Fruit fly (Drosophila melanogaster) whole organism, adult: ENCODE data around the gene CG15356.

Source experiments
- CG11617 ChIP-seq: fragments of 200-800 bp; sonication (Bioruptor generic); optimal IDR thresholded peaks from 2 replicates; lab custom pipeline; 2017; ENCODE audit warnings: mild to moderate bottlenecking, missing biosample characterization, missing genetic modification reagents, missing genetic modification characterization
- CG12768 ChIP-seq: fragments of 200-800 bp; sonication (Bioruptor generic); optimal IDR thresholded peaks from 2 replicates; lab custom pipeline; 2017; ENCODE audit warnings: missing biosample characterization, missing genetic modification characterization, mild to moderate bottlenecking, moderate library complexity, missing genetic modification reagents
- CG14711 ChIP-seq: fragments of 200-800 bp; sonication (Bioruptor generic); optimal IDR thresholded peaks from 2 replicates; lab custom pipeline; 2018; ENCODE audit warnings: missing biosample characterization, mild to moderate bottlenecking, missing genetic modification characterization, moderate library complexity
- CG1620 ChIP-seq: fragments of 200-800 bp; sonication (Bioruptor generic); optimal IDR thresholded peaks from 2 replicates; lab custom pipeline; 2016; ENCODE audit warnings: missing biosample characterization, missing genetic modification characterization
- CG33017 ChIP-seq: fragments of 200-800 bp; sonication (Bioruptor generic); optimal IDR thresholded peaks from 2 replicates; lab custom pipeline; 2018; ENCODE audit warnings: missing biosample characterization, mild to moderate bottlenecking, missing genetic modification characterization, moderate library complexity
- CG5204 ChIP-seq: fragments of 200-800 bp; sonication (Bioruptor generic); optimal IDR thresholded peaks from 2 replicates; lab custom pipeline; 2016; ENCODE audit warnings: missing biosample characterization, missing genetic modification characterization
- CG7045 ChIP-seq: fragments of 200-800 bp; sonication (Bioruptor generic); optimal IDR thresholded peaks from 2 replicates; lab custom pipeline; 2017; ENCODE audit warnings: missing biosample characterization, mild to moderate bottlenecking, missing genetic modification characterization
- CG7101 ChIP-seq: fragments of 200-800 bp; sonication (Bioruptor generic); optimal IDR thresholded peaks from 2 replicates; lab custom pipeline; 2018; ENCODE audit warnings: missing biosample characterization, mild to moderate bottlenecking, missing genetic modification characterization, moderate library complexity
- Clk ChIP-seq: fragments of 200-800 bp; sonication (Bioruptor generic); optimal IDR thresholded peaks from 2 replicates; lab custom pipeline; 2017; ENCODE audit warnings: missing biosample characterization, missing genetic modification characterization
- Crg-1 ChIP-seq: fragments of 200-800 bp; sonication (Bioruptor generic); optimal IDR thresholded peaks from 2 replicates; lab custom pipeline; 2016; ENCODE audit warnings: missing biosample characterization, missing genetic modification characterization
- Hr96 ChIP-seq: fragments of 200-800 bp; sonication (Bioruptor generic); optimal IDR thresholded peaks from 2 replicates; lab custom pipeline; 2016; ENCODE audit warnings: missing biosample characterization, missing genetic modification characterization
- Mnt ChIP-seq: fragments of 200-800 bp; sonication (Bioruptor generic); optimal IDR thresholded peaks from 2 replicates; lab custom pipeline; 2016; ENCODE audit warnings: missing biosample characterization, mild to moderate bottlenecking, missing genetic modification characterization
- bab1 ChIP-seq: fragments of 200-800 bp; sonication (Bioruptor generic); optimal IDR thresholded peaks from 3 replicates; lab custom pipeline; 2019; ENCODE audit warnings: missing biosample characterization, mild to moderate bottlenecking, missing genetic modification characterization, moderate library complexity
- cic ChIP-seq: fragments of 200-800 bp; sonication (Bioruptor generic); optimal IDR thresholded peaks from 2 replicates; lab custom pipeline; 2017; ENCODE audit warnings: missing biosample characterization, mild to moderate bottlenecking, missing genetic modification characterization, moderate library complexity
- cnc ChIP-seq, 2 experiments: fragments of >200 bp; optimal IDR thresholded peaks; 2 replicates each; lab custom pipeline; 2017
- kay ChIP-seq: fragments of 200-800 bp; sonication (Bioruptor generic); peaks from one replicate; lab custom pipeline; 2016; ENCODE audit warnings: missing biosample characterization, missing genetic modification characterization, borderline replicate concordance
- ovo ChIP-seq: fragments of 200-800 bp; sonication (Bioruptor generic); optimal IDR thresholded peaks from 2 replicates; lab custom pipeline; 2016; ENCODE audit warnings: missing biosample characterization, missing genetic modification characterization
- pad ChIP-seq: fragments of 200-800 bp; sonication (Bioruptor generic); optimal IDR thresholded peaks from 3 replicates; lab custom pipeline; 2017; ENCODE audit warnings: missing biosample characterization, missing genetic modification characterization, mild to moderate bottlenecking, moderate library complexity, missing genetic modification reagents
- tj ChIP-seq: fragments of 200-800 bp; sonication (Bioruptor generic); optimal IDR thresholded peaks from 3 replicates; lab custom pipeline; 2017; ENCODE audit warnings: missing biosample characterization, mild to moderate bottlenecking, missing genetic modification characterization, moderate library complexity
- toe ChIP-seq: fragments of 200-800 bp; sonication (Bioruptor generic); optimal IDR thresholded peaks from 2 replicates; lab custom pipeline; 2016; ENCODE audit warnings: missing biosample characterization, missing genetic modification characterization

Gene CG15356

DNA sequence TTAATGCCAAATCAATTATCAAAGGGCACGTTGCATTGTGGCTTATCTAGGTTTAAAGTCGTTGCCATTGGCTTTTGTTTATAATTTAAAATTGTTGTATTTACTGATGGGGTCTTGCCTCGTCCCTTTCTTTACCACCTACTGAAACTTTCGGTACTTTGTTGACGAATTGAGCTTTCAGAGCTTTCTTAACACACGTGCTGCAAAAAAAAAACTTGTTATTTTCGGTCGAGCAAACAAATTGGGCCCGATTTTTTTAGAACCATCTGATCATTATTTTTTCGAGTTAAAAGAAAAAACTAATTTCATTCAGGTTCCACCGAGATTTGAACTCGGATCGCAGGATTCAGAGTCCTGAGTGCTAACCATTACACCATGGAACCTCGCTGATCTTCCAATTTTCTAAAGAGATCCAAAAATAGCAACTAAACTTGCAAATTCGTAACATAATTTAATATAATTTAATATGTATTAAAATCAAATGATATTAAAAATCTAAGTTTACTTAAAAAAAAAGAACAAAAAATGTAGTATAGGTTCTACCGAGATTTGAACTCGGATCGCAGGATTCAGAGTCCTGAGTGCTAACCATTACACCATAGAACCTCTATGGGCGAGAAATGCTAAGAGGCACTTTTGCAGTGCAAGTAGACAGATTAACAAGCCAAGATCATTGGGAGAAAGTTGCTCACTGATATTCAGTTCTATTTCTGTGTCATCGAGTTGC is 29.9 kb upstream of the CG15356 start:
- TF ChIP-seq CG1620 (GFP tag; lab: Kevin White, UChicago), result no peak
- TF ChIP-seq bab1 (GFP tag; lab: Kevin White, UChicago), result peak; percentile 10
- no peak for TF ChIP-seq Clk (GFP tag; lab: Kevin White, UChicago)
- TF ChIP-seq Mnt (GFP tag; lab: Kevin White, UChicago), result peak; percentile 88
- no peak for TF ChIP-seq cnc (optimal IDR thresholded peaks at IDR 0.05; lab: Kevin White, UChicago)
- TF ChIP-seq CG14711 (tag; lab: Kevin White, UChicago), result no peak
- no peak for TF ChIP-seq pad (GFP tag; lab: Kevin White, UChicago)
- TF ChIP-seq kay (GFP tag; lab: Kevin White, UChicago), result peak; percentile 21
- TF ChIP-seq CG5204 (GFP tag; lab: Kevin White, UChicago), result no peak

DNA sequence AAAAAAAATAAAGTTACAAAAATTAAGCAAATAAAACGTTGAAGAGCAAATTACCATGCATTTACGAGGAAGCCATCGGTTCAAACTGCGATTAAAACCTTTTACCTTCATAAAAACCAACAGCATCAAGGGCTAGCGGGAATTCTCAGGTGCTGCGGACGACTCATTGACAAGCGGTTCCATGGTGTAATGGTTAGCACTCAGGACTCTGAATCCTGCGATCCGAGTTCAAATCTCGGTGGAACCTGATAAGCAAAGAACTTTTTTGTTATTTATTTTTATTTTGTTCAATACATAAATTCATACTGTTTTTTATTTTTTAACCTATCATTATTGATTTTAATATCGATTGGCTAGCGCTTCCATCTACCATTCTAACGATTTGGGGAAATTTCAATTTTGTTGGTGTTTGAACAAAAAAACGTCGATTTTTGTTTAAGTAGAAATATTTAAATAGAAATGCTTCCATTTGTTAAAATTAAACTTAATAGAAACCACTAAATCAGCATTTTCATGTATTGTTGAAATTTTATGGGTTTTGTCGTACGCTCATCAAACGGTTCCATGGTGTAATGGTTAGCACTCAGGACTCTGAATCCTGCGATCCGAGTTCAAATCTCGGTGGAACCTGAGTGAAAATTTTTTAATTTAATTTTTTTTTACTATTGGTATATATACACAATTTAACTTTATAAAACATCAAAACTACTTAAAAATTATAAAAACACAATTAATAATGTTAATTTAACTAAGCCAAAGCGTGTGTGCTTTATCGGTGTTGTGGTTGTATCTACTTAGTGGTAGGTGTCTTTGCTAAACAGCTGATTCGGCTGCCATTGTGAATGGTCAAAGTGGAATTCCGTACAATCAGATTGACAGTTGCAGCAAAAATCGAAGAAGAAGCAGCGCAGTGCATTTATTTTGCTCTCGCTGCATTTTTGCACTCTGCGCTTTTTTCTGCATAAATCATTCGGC is 28.7 kb upstream of the CG15356 start, which contains the start of gene CG4238:
Gene CG4238, plus strand, starts transcription at position 880 of the 975 bp plus-strand sequence.
- TF ChIP-seq Clk (GFP tag; lab: Kevin White, UChicago), result no peak
- no peak for TF ChIP-seq Crg-1
- TF ChIP-seq tj, result peak; percentile 99
- TF ChIP-seq CG33017 (tag; lab: Kevin White, UChicago), result no peak
- no peak for TF ChIP-seq CG1620 (GFP tag; lab: Kevin White, UChicago)
- no peak for TF ChIP-seq pad (GFP tag; lab: Kevin White, UChicago)
- TF ChIP-seq CG12768 (GFP tag; lab: Kevin White, UChicago), result no peak
- TF ChIP-seq ovo (GFP tag; lab: Kevin White, UChicago), result peak; percentile 60
- TF ChIP-seq CG7101 (tag; lab: Kevin White, UChicago), result no peak
- no peak for TF ChIP-seq cnc (optimal IDR thresholded peaks at IDR 0.05; lab: Kevin White, UChicago)
- no peak for TF ChIP-seq cic (GFP tag; lab: Kevin White, UChicago)
- no peak for TF ChIP-seq CG11617
- TF ChIP-seq Mnt (GFP tag; lab: Kevin White, UChicago), result peak; percentile 53
- no peak for TF ChIP-seq CG14711 (tag; lab: Kevin White, UChicago)
- TF ChIP-seq CG5204 (GFP tag; lab: Kevin White, UChicago), result no peak
- TF ChIP-seq CG7045, result no peak
- TF ChIP-seq Hr96 (GFP tag; lab: Kevin White, UChicago), result no peak
- TF ChIP-seq kay (GFP tag; lab: Kevin White, UChicago), result peak; percentile 68
- peak; percentile 83 for TF ChIP-seq bab1 (GFP tag; lab: Kevin White, UChicago)
- no peak for TF ChIP-seq toe

DNA sequence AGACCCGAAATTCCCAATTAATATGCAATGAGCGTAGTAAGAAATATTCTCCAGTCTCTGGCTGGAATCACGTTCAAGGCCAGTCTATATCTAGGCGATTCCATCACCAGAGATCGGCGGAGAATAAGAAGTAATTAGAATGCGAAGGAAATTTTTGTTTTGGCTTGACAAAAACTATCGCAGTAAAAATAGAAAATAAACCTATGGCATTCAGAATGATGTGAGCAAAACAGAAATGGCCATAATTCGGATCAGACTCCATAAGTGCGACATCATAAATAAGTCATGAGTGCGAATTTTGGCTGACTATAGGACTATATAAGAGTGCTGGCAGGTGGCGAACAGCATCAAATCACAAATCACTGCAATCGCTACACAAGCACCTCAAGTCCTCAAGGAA is 27.6 kb upstream of the CG15356 start, which contains the start of gene Nplp4:
Gene Nplp4, plus strand, starts transcription at position 301 of the 400 bp plus-strand sequence.
- TF ChIP-seq kay (GFP tag; lab: Kevin White, UChicago), result no peak
- no peak for TF ChIP-seq Hr96 (GFP tag; lab: Kevin White, UChicago)
- TF ChIP-seq CG33017 (tag; lab: Kevin White, UChicago), result no peak
- no peak for TF ChIP-seq tj
- TF ChIP-seq cnc (optimal IDR thresholded peaks at IDR 0.05; lab: Kevin White, UChicago), result no peak
- TF ChIP-seq toe, result no peak
- no peak for TF ChIP-seq CG7101 (tag; lab: Kevin White, UChicago)
- TF ChIP-seq bab1 (GFP tag; lab: Kevin White, UChicago), result no peak
- TF ChIP-seq Mnt (GFP tag; lab: Kevin White, UChicago), result no peak
- no peak for TF ChIP-seq Crg-1
- TF ChIP-seq CG11617, result no peak
- TF ChIP-seq CG1620 (GFP tag; lab: Kevin White, UChicago), result no peak
- no peak for TF ChIP-seq CG7045
- TF ChIP-seq pad (GFP tag; lab: Kevin White, UChicago), result no peak
- no peak for TF ChIP-seq ovo (GFP tag; lab: Kevin White, UChicago)
- no peak for TF ChIP-seq Clk (GFP tag; lab: Kevin White, UChicago)
- no peak for TF ChIP-seq CG12768 (GFP tag; lab: Kevin White, UChicago)

DNA sequence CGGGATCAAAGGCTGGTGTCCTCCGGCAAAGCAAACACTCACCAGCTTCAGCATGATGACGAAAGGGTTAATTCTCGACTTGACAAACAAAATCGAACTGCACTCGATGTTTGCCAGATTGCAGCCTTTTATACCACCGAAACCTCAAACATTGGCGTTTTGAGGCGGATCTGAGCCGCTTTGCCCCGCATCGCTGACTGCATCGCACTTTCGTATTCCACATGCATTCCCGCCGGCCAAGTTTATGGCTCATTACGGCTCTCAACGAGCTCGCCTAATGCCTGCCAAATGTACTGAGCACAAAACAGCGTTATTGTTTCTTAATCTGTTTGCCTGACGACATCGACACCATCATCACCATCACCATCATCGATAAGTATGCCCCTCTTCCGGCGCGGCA is 26.5 kb upstream of the CG15356 start, which contains the start of gene CG15353:
Gene CG15353, minus strand, starts transcription at position 101 of the 400 bp plus-strand sequence.
- no peak for TF ChIP-seq pad (GFP tag; lab: Kevin White, UChicago)
- no peak for TF ChIP-seq CG5204 (GFP tag; lab: Kevin White, UChicago)
- no peak for TF ChIP-seq tj
- TF ChIP-seq cic (GFP tag; lab: Kevin White, UChicago), result no peak
- TF ChIP-seq CG33017 (tag; lab: Kevin White, UChicago), result no peak
- no peak for TF ChIP-seq CG1620 (GFP tag; lab: Kevin White, UChicago)
- TF ChIP-seq bab1 (GFP tag; lab: Kevin White, UChicago), result no peak
- TF ChIP-seq Hr96 (GFP tag; lab: Kevin White, UChicago), result no peak
- TF ChIP-seq ovo (GFP tag; lab: Kevin White, UChicago), result no peak

DNA sequence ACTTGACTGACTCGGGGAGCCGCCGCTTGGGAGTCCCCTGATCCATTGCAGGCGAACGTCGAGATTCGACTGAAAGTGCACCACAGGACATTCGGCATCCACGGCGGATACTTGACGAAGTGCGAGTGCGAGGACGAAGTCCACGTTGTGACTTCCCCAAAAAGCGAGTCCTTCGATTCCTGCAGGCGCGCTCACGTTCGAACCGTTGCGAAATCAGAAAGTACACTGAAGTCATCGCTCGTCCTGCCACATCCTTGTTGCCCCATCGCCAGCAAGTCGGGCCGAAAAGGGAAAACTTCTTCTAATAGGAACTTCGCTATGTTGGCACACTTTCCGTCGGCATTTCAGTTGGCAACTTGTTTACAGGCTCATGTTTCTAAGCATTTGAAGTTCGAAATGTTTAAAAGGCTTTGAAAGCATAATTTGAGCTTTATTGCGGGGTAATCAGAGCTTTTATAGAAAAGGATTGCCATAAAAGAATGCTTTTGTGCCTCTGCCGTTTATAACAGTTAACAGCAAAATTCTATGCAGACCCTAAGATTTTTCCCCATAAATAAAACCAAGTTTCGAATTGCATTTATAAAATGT is 25.6 kb upstream of the CG15356 start, which contains the start of gene CG33543:
Gene CG33543, minus strand, starts transcription at position 232 of the 588 bp plus-strand sequence.
- no peak for TF ChIP-seq Crg-1
- TF ChIP-seq pad (GFP tag; lab: Kevin White, UChicago), result peak; percentile 62
